Worm (Caenorhabditis elegans): ENCODE data around the gene chil-23.

- TF ChIP-seq ceh-24 (tag; optimal IDR thresholded peaks at IDR 0.05), result no peak
- TF ChIP-seq pqm-1 (tag; optimal IDR thresholded peaks at IDR 0.05), result no peak
These were observed 22.6 kb upstream of the chil-23 start for ce11 chrII:9491045-9491444.
